Worm (Caenorhabditis elegans): ENCODE data around the gene F21G4.3.
A peak's percentile ranks its signal among the peaks of the same experiment; 100 is the strongest.

The F21G4.3 gene

ce11 chrX:9918997-9919396 lies 24.1 kb downstream of the F21G4.3 start, which contains the start of gene folr-1:
Gene folr-1, plus strand, starts transcription at chrX:9919297.
- TF ChIP-seq sma-3 (GFP tag; optimal IDR thresholded peaks at IDR 0.05) (no peak), mbf-1 (tag; optimal IDR thresholded peaks at IDR 0.05) (no peak), ama-1 (optimal IDR thresholded peaks at IDR 0.05) (no peak), Y55F3AM.14 (GFP tag; optimal IDR thresholded peaks at IDR 0.05) (no peak), elt-1 (tag; optimal IDR thresholded peaks at IDR 0.05) (no peak), aly-2 (tag; optimal IDR thresholded peaks at IDR 0.05) (no peak), blmp-1 (tag; optimal IDR thresholded peaks at IDR 0.05; ENCODE audit: insufficient read depth) (no peak), snpc-4 (tag; optimal IDR thresholded peaks at IDR 0.05) (no peak), dmd-4 (tag; optimal IDR thresholded peaks at IDR 0.05) (no peak), lin-13 (GFP tag; optimal IDR thresholded peaks at IDR 0.05) (no peak), crh-2 (tag; optimal IDR thresholded peaks at IDR 0.05) (no peak), nhr-237 (tag; optimal IDR thresholded peaks at IDR 0.05) (no peak), peb-1 (tag; optimal IDR thresholded peaks at IDR 0.05) (no peak), mab-5 (tag; optimal IDR thresholded peaks at IDR 0.05) (no peak), ztf-4 (tag; optimal IDR thresholded peaks at IDR 0.05) (no peak), sem-4 (tag; optimal IDR thresholded peaks at IDR 0.05) (no peak), unc-55 (GFP tag; optimal IDR thresholded peaks at IDR 0.05) (no peak)

- TF ChIP-seq elt-3 (tag; optimal IDR thresholded peaks at IDR 0.05), result no peak
Measured at ce11 chrX:9921257-9921656, 26.3 kb downstream of the F21G4.3 start, which contains the start of gene C17G1.2. Gene C17G1.2, plus strand, starts transcription at chrX:9921557.

- no peak for TF ChIP-seq nhr-21 (tag; optimal IDR thresholded peaks at IDR 0.05)
- no peak for TF ChIP-seq sem-4 (tag; optimal IDR thresholded peaks at IDR 0.05)
- no peak for TF ChIP-seq lsy-2 (tag; optimal IDR thresholded peaks at IDR 0.05)
- TF ChIP-seq fos-1 (tag; optimal IDR thresholded peaks at IDR 0.05), result peak; percentile 69
Measured at ce11 chrX:9924962-9925361, 30.0 kb downstream of the F21G4.3 start, which contains the start of gene ugt-23. Gene ugt-23, minus strand, starts transcription at chrX:9925173.

- TF ChIP-seq nhr-21 (tag; optimal IDR thresholded peaks at IDR 0.05), result peak; percentile 29
- TF ChIP-seq sem-4 (tag; optimal IDR thresholded peaks at IDR 0.05), result no peak
- TF ChIP-seq C34F6.9 (tag; optimal IDR thresholded peaks at IDR 0.05), result peak; percentile 30
Measured at ce11 chrX:9927993-9928392, 33.0 kb downstream of the F21G4.3 start.

ce11 chrX:9931362-9931761 lies 36.4 kb downstream of the F21G4.3 start, which contains the start of gene nra-3:
Gene nra-3, minus strand, starts transcription at chrX:9931462.
- TF ChIP-seq F13H6.1 (tag; optimal IDR thresholded peaks at IDR 0.05), result peak; percentile 17
- TF ChIP-seq nhr-10 (tag; optimal IDR thresholded peaks at IDR 0.05), result no peak

ce11 chrX:9932226-9932773 lies 37.4 kb downstream of the F21G4.3 start, which contains the start of gene tsp-21:
Gene tsp-21, plus strand, starts transcription at chrX:9932371.
- TF ChIP-seq mbf-1 (tag; optimal IDR thresholded peaks at IDR 0.05), result no peak
- TF ChIP-seq sma-9 (GFP tag; optimal IDR thresholded peaks at IDR 0.05), result peak; percentile 26
- no peak for TF ChIP-seq sma-9 (tag; optimal IDR thresholded peaks at IDR 0.05)
- TF ChIP-seq lsy-2 (tag; optimal IDR thresholded peaks at IDR 0.05), result peak; percentile 42 to 67
- peak; percentile 96 for TF ChIP-seq fos-1 (tag; optimal IDR thresholded peaks at IDR 0.05)
- no peak for TF ChIP-seq nhr-237 (tag; optimal IDR thresholded peaks at IDR 0.05)
- TF ChIP-seq blmp-1 (tag; optimal IDR thresholded peaks at IDR 0.05; ENCODE audit: insufficient read depth), result peak; percentile 40
- peak; percentile 79 for TF ChIP-seq sma-3 (GFP tag; optimal IDR thresholded peaks at IDR 0.05)
- TF ChIP-seq ama-1 (optimal IDR thresholded peaks at IDR 0.05), result no peak
- TF ChIP-seq nhr-21 (tag; optimal IDR thresholded peaks at IDR 0.05), result peak; percentile 75
- TF ChIP-seq nhr-23 (tag; optimal IDR thresholded peaks at IDR 0.05), result no peak
- no peak for TF ChIP-seq peb-1 (tag; optimal IDR thresholded peaks at IDR 0.05)
- peak; percentile 58 for TF ChIP-seq crh-2 (tag; optimal IDR thresholded peaks at IDR 0.05)
- TF ChIP-seq sem-4 (tag; optimal IDR thresholded peaks at IDR 0.05), result peak; percentile 67
- TF ChIP-seq egl-27 (tag; optimal IDR thresholded peaks at IDR 0.05), result peak; percentile 68
- no peak for TF ChIP-seq aly-2 (tag; optimal IDR thresholded peaks at IDR 0.05)
- TF ChIP-seq mdl-1 (tag; optimal IDR thresholded peaks at IDR 0.05), result peak in 1 of 2 experiments; percentile 21
- TF ChIP-seq ceh-82 (tag; optimal IDR thresholded peaks at IDR 0.05), result no peak
- TF ChIP-seq F13H6.1 (tag; optimal IDR thresholded peaks at IDR 0.05), result peak; percentile 85
- peak; percentile 87 for TF ChIP-seq nhr-25 (tag; optimal IDR thresholded peaks at IDR 0.05)
- TF ChIP-seq ceh-16 (tag; optimal IDR thresholded peaks at IDR 0.05), result peak; percentile 62
- TF ChIP-seq zag-1 (tag; optimal IDR thresholded peaks at IDR 0.05), result peak; percentile 55
- TF ChIP-seq ztf-1 (GFP tag; conservative IDR thresholded peaks at IDR 0.05), result no peak
- peak; percentile 64 for TF ChIP-seq unc-55 (GFP tag; optimal IDR thresholded peaks at IDR 0.05)
- peak; percentile 62 for TF ChIP-seq lin-11 (tag; optimal IDR thresholded peaks at IDR 0.05)
- TF ChIP-seq nhr-129 (tag; optimal IDR thresholded peaks at IDR 0.05), result peak; percentile 97
- TF ChIP-seq C34F6.9 (tag; optimal IDR thresholded peaks at IDR 0.05), result peak; percentile 77
- peak; percentile 65 for TF ChIP-seq lin-13 (GFP tag; optimal IDR thresholded peaks at IDR 0.05)
- TF ChIP-seq alr-1 (tag; optimal IDR thresholded peaks at IDR 0.05), result no peak
- TF ChIP-seq ztf-11 (tag; optimal IDR thresholded peaks at IDR 0.05), result no peak
- peak; percentile 41 for TF ChIP-seq Y55F3AM.14 (GFP tag; optimal IDR thresholded peaks at IDR 0.05)
- TF ChIP-seq gmeb-1 (tag; optimal IDR thresholded peaks at IDR 0.05), result peak; percentile 48
- peak; percentile 40 for TF ChIP-seq mab-5 (tag; optimal IDR thresholded peaks at IDR 0.05)
- peak; percentile 4 for TF ChIP-seq ztf-4 (tag; optimal IDR thresholded peaks at IDR 0.05)

Measured in whole organism, L2 larva.